Fruit fly (Drosophila melanogaster): ENCODE results near the gene Scamp.

The Scamp gene

DNA sequence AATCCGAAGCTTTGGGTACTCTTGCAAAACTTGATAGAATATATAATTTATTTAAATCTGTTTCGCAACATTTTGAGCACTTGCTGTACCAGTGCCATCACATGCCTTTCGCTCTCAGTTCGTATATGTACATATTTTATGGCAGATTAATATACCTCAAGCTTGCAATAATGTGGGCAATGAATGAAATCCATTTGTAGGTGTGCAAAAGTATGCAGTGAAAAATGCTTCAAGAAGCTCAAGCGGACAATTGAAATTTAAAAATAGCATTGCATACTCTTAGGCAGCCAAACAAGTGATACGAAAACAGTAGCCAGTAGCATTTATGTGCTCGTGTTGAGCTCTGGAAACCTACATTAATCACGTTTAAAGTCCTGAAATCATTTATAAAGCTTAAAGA is 47.8 kb downstream of the Scamp start:
- TF ChIP-seq CG32121 (GFP tag; IDR thresholded peaks at IDR 0.05), result no peak
- TF ChIP-seq Pif1A (GFP tag; optimal IDR thresholded peaks at IDR 0.05), result no peak
- TF ChIP-seq CG12605 (GFP tag; IDR thresholded peaks at IDR 0.05), result no peak
- no peak for TF ChIP-seq CG14655 (GFP tag; optimal IDR thresholded peaks at IDR 0.05)
- TF ChIP-seq Ets98B (GFP tag; IDR thresholded peaks at IDR 0.05), result no peak

All from whole organism, pupa.